Worm (Caenorhabditis elegans) whole organism, L1 larva: ENCODE data around the gene hira-1.
A peak's percentile ranks its signal among the peaks of the same experiment; 100 is the strongest.

Experiments
- C16A3.4 ChIP-seq: fragments of 150-350 bp; optimal IDR thresholded peaks from 2 replicates; lab custom pipeline; 2014; ENCODE audit warnings: missing biosample characterization, missing genetic modification characterization
- aly-2 ChIP-seq: fragments of 150-350 bp; optimal IDR thresholded peaks from 2 replicates; lab custom pipeline; 2014; ENCODE audit warnings: missing biosample characterization, missing genetic modification characterization
- blmp-1 ChIP-seq: fragments of 150-350 bp; optimal IDR thresholded peaks from 2 replicates; lab custom pipeline; 2014; ENCODE audit warnings: missing biosample characterization, missing genetic modification characterization
- ceh-90 ChIP-seq: sonication (generic microtip); optimal IDR thresholded peaks from 2 replicates; lab custom pipeline; 2016; ENCODE audit warnings: missing genetic modification characterization, missing compliant biosample characterization
- dpl-1 ChIP-seq, 3 experiments: fragments of 150-350 bp in 2 of 3; sonication (generic microtip) in 1 of 3; optimal IDR thresholded peaks; 2 replicates each; lab custom pipeline; 2014 to 2017; ENCODE audit warnings: missing biosample characterization in 3 of 3, missing genetic modification characterization in 3 of 3, missing genetic modification reagents in 3 of 3
- efl-1 ChIP-seq, 4 experiments: fragments of 150-350 bp; optimal IDR thresholded peaks in 3 of 4; peaks in 1 of 4; 1 replicate in 1 of 4; 2 replicates in 3 of 4; lab custom pipeline; 2014; ENCODE audit warnings: missing biosample characterization in 2 of 4, missing genetic modification characterization in 2 of 4, missing genetic modification reagents in 2 of 4
- elt-3 ChIP-seq, 6 experiments: fragments of 150-350 bp in 1 of 6; sonication (generic microtip); optimal IDR thresholded peaks; 2 replicates each; lab custom pipeline; 2017 to 2018; ENCODE audit warnings: missing biosample characterization in 6 of 6, missing genetic modification characterization in 6 of 6, inconsistent platforms in 1 of 6
- fos-1 ChIP-seq: fragments of 150-350 bp; optimal IDR thresholded peaks from 2 replicates; lab custom pipeline; 2014; ENCODE audit warnings: missing biosample characterization, missing genetic modification characterization
- hlh-17 ChIP-seq: fragments of 200-800 bp; sonication (Bioruptor generic); optimal IDR thresholded peaks from 2 replicates; lab custom pipeline; 2018; ENCODE audit warnings: missing genetic modification characterization, mild to moderate bottlenecking, missing compliant biosample characterization, moderate library complexity, borderline replicate concordance
- hpl-2 ChIP-seq: fragments of 150-350 bp; optimal IDR thresholded peaks from 2 replicates; lab custom pipeline; 2014; ENCODE audit warnings: missing biosample characterization, missing genetic modification reagents, missing genetic modification characterization
- isw-1 ChIP-seq: fragments of 200-800 bp; sonication (Bioruptor generic); IDR thresholded peaks from 2 replicates; pipeline ENCODE4 v1.3.6; 2022; ENCODE audit warnings: missing genetic modification characterization, missing compliant biosample characterization
- lin-13 ChIP-seq: fragments of 150-350 bp; optimal IDR thresholded peaks from 2 replicates; lab custom pipeline; 2014; ENCODE audit warnings: missing biosample characterization, missing genetic modification reagents, missing genetic modification characterization
- lin-15B ChIP-seq: fragments of 150-350 bp; sonication (generic microtip); optimal IDR thresholded peaks from 3 replicates; lab custom pipeline; 2014; ENCODE audit warnings: missing biosample characterization, missing genetic modification characterization
- lin-35 ChIP-seq, 2 experiments: fragments of 150-350 bp; optimal IDR thresholded peaks; 2 replicates each; lab custom pipeline; 2014; ENCODE audit warnings: missing biosample characterization in 2 of 2, missing genetic modification characterization in 2 of 2, missing genetic modification reagents in 2 of 2
- lsy-2 ChIP-seq, 2 experiments: fragments of 150-350 bp; optimal IDR thresholded peaks; 2 replicates each; lab custom pipeline; 2014; ENCODE audit warnings: missing biosample characterization in 2 of 2, missing genetic modification characterization in 2 of 2
- mdl-1 ChIP-seq, 2 experiments: fragments of 150-350 bp; optimal IDR thresholded peaks; 2 replicates each; lab custom pipeline; 2014 to 2017; ENCODE audit warnings: missing biosample characterization in 2 of 2, missing genetic modification characterization in 2 of 2, inconsistent platforms in 1 of 2
- mep-1 ChIP-seq: fragments of 150-350 bp; optimal IDR thresholded peaks from 2 replicates; lab custom pipeline; 2014; ENCODE audit warnings: missing biosample characterization, missing genetic modification characterization
- nhr-11 ChIP-seq: fragments of 150-350 bp; optimal IDR thresholded peaks from 2 replicates; lab custom pipeline; 2014; ENCODE audit warnings: missing biosample characterization, missing genetic modification characterization
- nhr-12 ChIP-seq: sonication (generic microtip); optimal IDR thresholded peaks from 2 replicates; lab custom pipeline; 2017; ENCODE audit warnings: missing biosample characterization, missing genetic modification characterization
- nhr-19 ChIP-seq: fragments of 200-800 bp; sonication (Bioruptor generic); conservative IDR thresholded peaks from 2 replicates; pipeline ENCODE4 v1.3.6; 2022; ENCODE audit warnings: missing genetic modification characterization, missing compliant biosample characterization
- nhr-20 ChIP-seq: sonication (generic microtip); optimal IDR thresholded peaks from 2 replicates; lab custom pipeline; 2016; ENCODE audit warnings: mild to moderate bottlenecking, missing genetic modification characterization, missing compliant biosample characterization
- nhr-71 ChIP-seq: sonication (generic microtip); optimal IDR thresholded peaks from 2 replicates; lab custom pipeline; 2016; ENCODE audit warnings: mild to moderate bottlenecking, missing genetic modification characterization, moderate library complexity, missing compliant biosample characterization
- nhr-76 ChIP-seq: sonication (generic microtip); optimal IDR thresholded peaks from 2 replicates; lab custom pipeline; 2017; ENCODE audit warnings: missing biosample characterization, missing genetic modification characterization
- nhr-84 ChIP-seq: sonication (generic microtip); optimal IDR thresholded peaks from 2 replicates; lab custom pipeline; 2017; ENCODE audit warnings: missing biosample characterization, missing genetic modification characterization
- nhr-85 ChIP-seq: sonication (generic microtip); peaks from one replicate; lab custom pipeline; 2016; ENCODE audit warnings: missing genetic modification characterization, inconsistent platforms, missing compliant biosample characterization
- pag-3 ChIP-seq: sonication (generic microtip); optimal IDR thresholded peaks from 2 replicates; lab custom pipeline; 2017; ENCODE audit warnings: missing genetic modification characterization, mild to moderate bottlenecking, missing compliant biosample characterization, antibody characterized with exemption, borderline replicate concordance; ENCODE audit not compliant: insufficient read depth
- pax-3 ChIP-seq: fragments of 200-800 bp; sonication (Bioruptor generic); optimal IDR thresholded peaks from 2 replicates; lab custom pipeline; 2018; ENCODE audit warnings: mild to moderate bottlenecking, missing genetic modification characterization, moderate library complexity, missing compliant biosample characterization
- pqm-1 ChIP-seq: sonication (generic microtip); optimal IDR thresholded peaks from 3 replicates; lab custom pipeline; 2017; ENCODE audit warnings: missing biosample characterization, missing genetic modification characterization
- rnt-1 ChIP-seq: sonication (generic microtip); optimal IDR thresholded peaks from 2 replicates; lab custom pipeline; 2016; ENCODE audit warnings: mild to moderate bottlenecking, missing genetic modification characterization, moderate library complexity, missing compliant biosample characterization
- skn-1 ChIP-seq: fragments of 150-350 bp; optimal IDR thresholded peaks from 2 replicates; lab custom pipeline; 2014; ENCODE audit warnings: missing biosample characterization, missing genetic modification characterization
- snpc-4 ChIP-seq: fragments of 150-350 bp; optimal IDR thresholded peaks from 2 replicates; lab custom pipeline; 2014; ENCODE audit warnings: missing biosample characterization, missing genetic modification characterization
- snu-23 ChIP-seq: sonication (generic microtip); optimal IDR thresholded peaks from 2 replicates; lab custom pipeline; 2016; ENCODE audit warnings: missing genetic modification characterization, missing compliant biosample characterization
- tbx-2 ChIP-seq: sonication (generic microtip); optimal IDR thresholded peaks from 2 replicates; lab custom pipeline; 2016; ENCODE audit warnings: missing genetic modification characterization, missing compliant biosample characterization
- tlp-1 ChIP-seq: fragments of 150-350 bp; optimal IDR thresholded peaks from 2 replicates; lab custom pipeline; 2014; ENCODE audit warnings: missing biosample characterization, missing genetic modification characterization
- unc-130 ChIP-seq: fragments of 150-350 bp; optimal IDR thresholded peaks from 2 replicates; lab custom pipeline; 2017; ENCODE audit warnings: missing biosample characterization, missing genetic modification characterization, inconsistent platforms
- zip-4 ChIP-seq: fragments of 200-800 bp; sonication (Bioruptor generic); optimal IDR thresholded peaks from 2 replicates; lab custom pipeline; 2018; ENCODE audit warnings: mild to moderate bottlenecking, missing genetic modification characterization, moderate library complexity, missing compliant biosample characterization

Gene hira-1

ce11 chrIII:5162820-5163631, 27.9 kb upstream of the hira-1 start, which contains the start of gene gars-1:
Gene gars-1 (minus strand): TSS chrIII:5163627.
- TF ChIP-seq nhr-20 (tag; lab: Kevin White, UChicago), result peak; percentile 4
- peak in 1 of 2 experiments; percentile 37 for TF ChIP-seq lin-35 (GFP tag; optimal IDR thresholded peaks at IDR 0.05; lab: Kevin White, UChicago)
- TF ChIP-seq lin-15B (tag; lab: Kevin White, UChicago), result peak; percentile 9
- TF ChIP-seq blmp-1 (tag; lab: Kevin White, UChicago), result peak; percentile 70
- peak; percentile 6 to 53 (median 7) for TF ChIP-seq dpl-1 (GFP tag; optimal IDR thresholded peaks at IDR 0.05; lab: Kevin White, UChicago)
- peak; percentile 7 for TF ChIP-seq mep-1 (tag; lab: Kevin White, UChicago)
- peak; percentile 32 for TF ChIP-seq efl-1 (optimal IDR thresholded peaks at IDR 0.05; lab: Kevin White, UChicago)
- peak; percentile 40 to 80 for TF ChIP-seq efl-1 (GFP tag; optimal IDR thresholded peaks at IDR 0.05 in 1 of 2; lab: Kevin White, UChicago)
- peak; percentile 15 for TF ChIP-seq rnt-1 (tag; lab: Kevin White, UChicago)
- TF ChIP-seq zip-4, result peak; percentile 82
- TF ChIP-seq isw-1 (GFP tag; lab: Robert Waterston, UW), result no peak
- no peak for TF ChIP-seq tlp-1 (tag; lab: Kevin White, UChicago)
- peak; percentile 25 for TF ChIP-seq nhr-85 (tag; lab: Kevin White, UChicago)
- TF ChIP-seq nhr-84 (tag; lab: Kevin White, UChicago), result no peak
- no peak for TF ChIP-seq nhr-19 (GFP tag; lab: Robert Waterston, UW)
- no peak for TF ChIP-seq nhr-11 (tag; lab: Kevin White, UChicago)
- peak; percentile 19 for TF ChIP-seq lin-13 (GFP tag; lab: Kevin White, UChicago)
- TF ChIP-seq pqm-1 (tag; lab: Kevin White, UChicago), result no peak
- TF ChIP-seq hlh-17 (GFP tag; lab: Kevin White, UChicago), result no peak
- no peak for TF ChIP-seq nhr-76 (tag; lab: Kevin White, UChicago)
- peak; percentile 25 for TF ChIP-seq C16A3.4 (tag; lab: Kevin White, UChicago)
- peak; percentile 66 for TF ChIP-seq skn-1 (tag; lab: Kevin White, UChicago)
- peak; percentile 19 for TF ChIP-seq nhr-71 (tag; lab: Kevin White, UChicago)
- peak in 1 of 2 experiments; percentile 30 for TF ChIP-seq lsy-2 (tag; optimal IDR thresholded peaks at IDR 0.05; lab: Kevin White, UChicago)

- no peak for TF ChIP-seq nhr-12 (tag; lab: Kevin White, UChicago)
- TF ChIP-seq fos-1 (tag; lab: Kevin White, UChicago), result no peak
- TF ChIP-seq hlh-17 (GFP tag; lab: Kevin White, UChicago), result no peak
- no peak for TF ChIP-seq hpl-2 (GFP tag; lab: Kevin White, UChicago)
- TF ChIP-seq mdl-1 (tag; optimal IDR thresholded peaks at IDR 0.05; lab: Kevin White, UChicago), result no peak
- TF ChIP-seq skn-1 (tag; lab: Kevin White, UChicago), result no peak
Observed at ce11 chrIII:5165211-5165610, 25.7 kb upstream of the hira-1 start, which contains the start of gene T10F2.2. Gene T10F2.2 (minus strand): TSS chrIII:5165311.

ce11 chrIII:5165745-5166144, 25.2 kb upstream of the hira-1 start:
- TF ChIP-seq nhr-20 (tag; lab: Kevin White, UChicago), result peak; percentile 44
- TF ChIP-seq aly-2 (tag; lab: Kevin White, UChicago), result no peak
- peak; percentile 15 for TF ChIP-seq nhr-71 (tag; lab: Kevin White, UChicago)
- no peak for TF ChIP-seq ceh-90 (tag; lab: Kevin White, UChicago)
- peak; percentile 42 for TF ChIP-seq snu-23 (GFP tag; lab: Kevin White, UChicago)
- no peak for TF ChIP-seq unc-130 (tag; lab: Kevin White, UChicago)
- TF ChIP-seq mdl-1 (tag; optimal IDR thresholded peaks at IDR 0.05; lab: Kevin White, UChicago), result no peak
- TF ChIP-seq elt-3 (tag; optimal IDR thresholded peaks at IDR 0.05; lab: Kevin White, UChicago), result peak in 1 of 6 experiments; percentile 50
- TF ChIP-seq nhr-85 (tag; lab: Kevin White, UChicago), result peak; percentile 66
- TF ChIP-seq pag-3 (tag; lab: Kevin White, UChicago), result no peak
- no peak for TF ChIP-seq snpc-4 (tag; lab: Kevin White, UChicago)
- TF ChIP-seq tlp-1 (tag; lab: Kevin White, UChicago), result no peak
- peak in 1 of 3 experiments; percentile 15 for TF ChIP-seq dpl-1 (GFP tag; optimal IDR thresholded peaks at IDR 0.05; lab: Kevin White, UChicago)
- TF ChIP-seq tbx-2 (tag; lab: Kevin White, UChicago), result peak; percentile 24
- TF ChIP-seq blmp-1 (tag; lab: Kevin White, UChicago), result peak; percentile 81
- no peak for TF ChIP-seq pax-3
